Worm (Caenorhabditis elegans) whole organism, L4/young adult: ENCODE measurements around the gene C17G10.10.

Experiments used
- W03F9.2 ChIP-seq: fragments of 150-350 bp; optimal IDR thresholded peaks from 2 replicates; lab custom pipeline; 2014; ENCODE audit warnings: missing biosample characterization, missing genetic modification characterization
- him-1 ChIP-seq: sonication (generic microtip); optimal IDR thresholded peaks from 2 replicates; lab custom pipeline; 2016; ENCODE audit warnings: missing genotype, missing genetic modification reagents, missing genetic modification characterization, missing compliant biosample characterization

- TF ChIP-seq him-1 (tag; lab: Kevin White, UChicago) (no peak), W03F9.2 (tag; lab: Kevin White, UChicago) (no peak)
Measured at ce11 chrII:5638059-5638458, 38.9 kb upstream of the C17G10.10 start, which contains the start of gene F59E12.3.
